Worm (Caenorhabditis elegans) whole organism, early embryonic: ENCODE data around the gene sec-16A.2.

Experiments used
- B0310.2 ChIP-seq: sonication (generic microtip); optimal IDR thresholded peaks from 2 replicates; lab custom pipeline; 2016; ENCODE audit warnings: mild to moderate bottlenecking, missing genetic modification characterization, missing compliant biosample characterization
- F13C5.2 ChIP-seq: sonication (generic microtip); optimal IDR thresholded peaks from 2 replicates; lab custom pipeline; 2017; ENCODE audit warnings: mild to moderate bottlenecking, missing genetic modification characterization, inconsistent platforms, missing compliant biosample characterization
- ama-1 ChIP-seq: fragments of 150-350 bp; optimal IDR thresholded peaks from 2 replicates; lab custom pipeline; 2014
- ceh-13 ChIP-seq: fragments of 200-800 bp; sonication (Bioruptor generic); optimal IDR thresholded peaks from 2 replicates; lab custom pipeline; 2018; ENCODE audit warnings: mild to moderate bottlenecking, missing genetic modification characterization, missing compliant biosample characterization
- ceh-36 ChIP-seq: sonication (generic microtip); optimal IDR thresholded peaks from 2 replicates; lab custom pipeline; 2016; ENCODE audit warnings: missing genetic modification characterization, inconsistent platforms, missing compliant biosample characterization
- ets-7 ChIP-seq: sonication (generic microtip); optimal IDR thresholded peaks from 2 replicates; lab custom pipeline; 2016; ENCODE audit warnings: missing genotype, missing genetic modification characterization, missing compliant biosample characterization
- flt-1 ChIP-seq: fragments of 200-800 bp; sonication (Bioruptor generic); IDR thresholded peaks from 2 replicates; pipeline ENCODE4 v1.3.6; 2022; ENCODE audit warnings: missing genetic modification characterization, missing compliant biosample characterization
- hmbx-1 ChIP-seq: sonication (generic microtip); optimal IDR thresholded peaks from 2 replicates; lab custom pipeline; 2016; ENCODE audit warnings: mild to moderate bottlenecking, missing genetic modification characterization, missing compliant biosample characterization
- hmg-4 ChIP-seq: fragments of 200-800 bp; sonication (Bioruptor generic); optimal IDR thresholded peaks from 2 replicates; lab custom pipeline; 2018; ENCODE audit warnings: mild to moderate bottlenecking, missing genetic modification characterization, missing compliant biosample characterization
- hnd-1 ChIP-seq: sonication (generic microtip); optimal IDR thresholded peaks from 2 replicates; lab custom pipeline; 2016; ENCODE audit warnings: missing genetic modification characterization, missing compliant biosample characterization
- pes-1 ChIP-seq: fragments of 200-800 bp; sonication (Bioruptor generic); IDR thresholded peaks from 2 replicates; pipeline ENCODE4 v1.3.6; 2022; ENCODE audit warnings: missing genetic modification reagents, missing genetic modification characterization, missing compliant biosample characterization
- scrt-1 ChIP-seq: fragments of 200-800 bp; sonication (Bioruptor generic); IDR thresholded peaks from 2 replicates; pipeline ENCODE4 v1.3.6; 2022; ENCODE audit warnings: missing genetic modification characterization, missing compliant biosample characterization
- sea-1 ChIP-seq: fragments of 200-800 bp; sonication (Bioruptor generic); conservative IDR thresholded peaks from 2 replicates; pipeline ENCODE4 v1.3.6; 2022; ENCODE audit warnings: missing genetic modification characterization, missing compliant biosample characterization
- tbx-11 ChIP-seq: fragments of 200-800 bp; sonication (Bioruptor generic); IDR thresholded peaks from 2 replicates; pipeline ENCODE4 v1.3.6; 2022; ENCODE audit warnings: missing genetic modification characterization, missing compliant biosample characterization

- TF ChIP-seq F13C5.2 (no peak), tbx-11 (GFP tag; lab: Robert Waterston, UW) (no peak), B0310.2 (tag; lab: Kevin White, UChicago) (no peak), ama-1 (no peak), sea-1 (GFP tag; lab: Robert Waterston, UW) (no peak), flt-1 (GFP tag; lab: Robert Waterston, UW) (no peak), hnd-1 (tag; lab: Kevin White, UChicago) (no peak), pes-1 (GFP tag; lab: Robert Waterston, UW) (no peak), ets-7 (no peak), ceh-13 (GFP tag; lab: Kevin White, UChicago) (no peak), hmbx-1 (no peak), hmg-4 (no peak), ceh-36 (tag; lab: Kevin White, UChicago) (no peak), scrt-1 (no peak)
Observed at ce11 chrX:8302803-8303202, 15.8 kb downstream of the sec-16A.2 start.
